Fruit fly (Drosophila melanogaster) whole organism, embryonic: ENCODE measurements around the gene brv3.
A peak's percentile ranks its signal among the peaks of the same experiment; 100 is the strongest.

Source experiments
- Antp ChIP-seq: fragments of 200-800 bp; sonication (Bioruptor generic); optimal IDR thresholded peaks from 3 replicates; lab custom pipeline; 2016; ENCODE audit warnings: missing biosample characterization, missing genetic modification characterization
- Asciz ChIP-seq: fragments of 200-800 bp; sonication (Bioruptor generic); optimal IDR thresholded peaks from 2 replicates; lab custom pipeline; 2017; ENCODE audit warnings: missing biosample characterization, mild to moderate bottlenecking, missing genetic modification characterization, missing genetic modification reagents
- Awh ChIP-seq: fragments of 200-800 bp; sonication (Bioruptor generic); IDR thresholded peaks from 2 replicates; pipeline ENCODE4, ENCODE4 v1.3.6; 2022; ENCODE audit warnings: missing biosample characterization, missing genetic modification characterization
- BEAF-32 ChIP-seq: fragments of 200-800 bp; sonication (Bioruptor generic); optimal IDR thresholded peaks from 3 replicates; lab custom pipeline; 2017; ENCODE audit warnings: missing biosample characterization, missing genetic modification characterization, mild to moderate bottlenecking, moderate library complexity, missing genetic modification reagents
- BtbVII ChIP-seq: fragments of 200-800 bp; sonication (Bioruptor generic); optimal IDR thresholded peaks from 3 replicates; lab custom pipeline; 2017; ENCODE audit warnings: missing biosample characterization, mild to moderate bottlenecking, missing genetic modification characterization
- CG10147 ChIP-seq: fragments of 200-800 bp; sonication (Bioruptor generic); optimal IDR thresholded peaks from 2 replicates; lab custom pipeline; 2019; ENCODE audit warnings: missing biosample characterization, mild to moderate bottlenecking, missing genetic modification characterization, moderate library complexity
- CG11723 ChIP-seq: fragments of 200-800 bp; sonication (Bioruptor generic); optimal IDR thresholded peaks from 2 replicates; lab custom pipeline; 2017; ENCODE audit warnings: missing biosample characterization, mild to moderate bottlenecking, missing genetic modification characterization
- CG12219 ChIP-seq: fragments of 200-800 bp; sonication (Bioruptor generic); optimal IDR thresholded peaks from 3 replicates; lab custom pipeline; 2018; ENCODE audit warnings: missing biosample characterization, mild to moderate bottlenecking, missing genetic modification characterization
- CG12391 ChIP-seq: fragments of 200-800 bp; sonication (Bioruptor generic); optimal IDR thresholded peaks from 3 replicates; lab custom pipeline; 2018; ENCODE audit warnings: missing biosample characterization, mild to moderate bottlenecking, missing genetic modification characterization, moderate library complexity
- CG13424 ChIP-seq: fragments of 200-800 bp; sonication (Bioruptor generic); optimal IDR thresholded peaks from 2 replicates; lab custom pipeline; 2019; ENCODE audit warnings: missing biosample characterization, mild to moderate bottlenecking, missing genetic modification characterization, moderate library complexity
- CG14050 ChIP-seq: fragments of 200-800 bp; sonication (Bioruptor generic); IDR thresholded peaks from 3 replicates; pipeline ENCODE4 v1.3.6; 2022; ENCODE audit warnings: missing biosample characterization, missing genetic modification characterization
- CG15073 ChIP-seq: fragments of 200-800 bp; sonication (Bioruptor generic); optimal IDR thresholded peaks from 2 replicates; lab custom pipeline; 2016; ENCODE audit warnings: missing biosample characterization, missing genetic modification characterization
- CG15514 ChIP-seq: fragments of 200-800 bp; sonication (Bioruptor generic); optimal IDR thresholded peaks from 3 replicates; lab custom pipeline; 2017; ENCODE audit warnings: missing biosample characterization, missing genetic modification characterization, mild to moderate bottlenecking, moderate library complexity, missing genetic modification reagents
- CG17328 ChIP-seq: fragments of 200-800 bp; sonication (Bioruptor generic); IDR thresholded peaks from 2 replicates; pipeline ENCODE4 v1.3.6; 2022; ENCODE audit warnings: missing biosample characterization, missing genetic modification characterization
- CG17912 ChIP-seq: fragments of 200-800 bp; sonication (Bioruptor generic); optimal IDR thresholded peaks from 2 replicates; lab custom pipeline; 2018; ENCODE audit warnings: missing biosample characterization, mild to moderate bottlenecking, missing genetic modification characterization
- CG2889 ChIP-seq: fragments of 200-800 bp; sonication (Bioruptor generic); IDR thresholded peaks from 3 replicates; pipeline ENCODE4 v1.3.6; 2022; ENCODE audit warnings: missing biosample characterization, missing genetic modification characterization
- CG31224 ChIP-seq: fragments of 200-800 bp; sonication (Bioruptor generic); IDR thresholded peaks from 2 replicates; pipeline ENCODE4 v1.3.6; 2022; ENCODE audit warnings: missing biosample characterization, missing genetic modification characterization
- CG3995 ChIP-seq: fragments of 200-800 bp; sonication (Bioruptor generic); optimal IDR thresholded peaks from 3 replicates; lab custom pipeline; 2016; ENCODE audit warnings: missing biosample characterization, missing genetic modification characterization
- CG4707 ChIP-seq: fragments of 200-800 bp; sonication (Bioruptor generic); optimal IDR thresholded peaks from 2 replicates; lab custom pipeline; 2018; ENCODE audit warnings: missing biosample characterization, mild to moderate bottlenecking, missing genetic modification characterization, moderate library complexity
- CG7839 ChIP-seq: fragments of 200-800 bp; sonication (Bioruptor generic); optimal IDR thresholded peaks from 3 replicates; lab custom pipeline; 2018; ENCODE audit warnings: missing biosample characterization, mild to moderate bottlenecking, missing genetic modification characterization, moderate library complexity
- CG8388 ChIP-seq: fragments of 200-800 bp; sonication (Bioruptor generic); optimal IDR thresholded peaks from 2 replicates; lab custom pipeline; 2019; ENCODE audit warnings: missing biosample characterization, mild to moderate bottlenecking, missing genetic modification characterization, moderate library complexity
- CG8924 ChIP-seq: fragments of 200-800 bp; optimal IDR thresholded peaks from 3 replicates; lab custom pipeline; 2019; ENCODE audit warnings: missing biosample characterization, mild to moderate bottlenecking, missing genetic modification characterization, moderate library complexity
- H15 ChIP-seq: fragments of 200-800 bp; sonication (Bioruptor generic); IDR thresholded peaks from 3 replicates; pipeline ENCODE4 v1.3.6; 2022; ENCODE audit warnings: missing biosample characterization, missing genetic modification characterization
- Nf-YA ChIP-seq: fragments of 200-800 bp; sonication (Bioruptor generic); IDR thresholded peaks from 2 replicates; pipeline ENCODE4 v1.3.6; 2022; ENCODE audit warnings: missing biosample characterization, missing genetic modification characterization
- Pdp1 ChIP-seq, 2 experiments: fragments of 200-800 bp; sonication (Bioruptor generic); optimal IDR thresholded peaks; 3 replicates each; lab custom pipeline; 2016; ENCODE audit warnings: missing biosample characterization in 2 of 2, missing genetic modification characterization in 2 of 2, mild to moderate bottlenecking in 1 of 2, moderate library complexity in 1 of 2
- Sox100B ChIP-seq: fragments of 200-800 bp; sonication (Bioruptor generic); optimal IDR thresholded peaks from 3 replicates; lab custom pipeline; 2018; ENCODE audit warnings: missing biosample characterization, mild to moderate bottlenecking, missing genetic modification characterization
- Sry-β ChIP-seq: fragments of 200-800 bp; sonication (Bioruptor generic); optimal IDR thresholded peaks from 2 replicates; lab custom pipeline; 2018; ENCODE audit warnings: missing biosample characterization, mild to moderate bottlenecking, missing genetic modification characterization, moderate library complexity
- aop ChIP-seq: fragments of 200-800 bp; sonication (Bioruptor generic); IDR thresholded peaks from 2 replicates; pipeline ENCODE4 v1.3.6; 2022; ENCODE audit warnings: missing biosample characterization, missing genetic modification characterization
- corto ChIP-seq: fragments of 200-800 bp; sonication (Bioruptor generic); optimal IDR thresholded peaks from 2 replicates; lab custom pipeline; 2016; ENCODE audit warnings: missing biosample characterization, mild to moderate bottlenecking, missing genetic modification characterization, moderate library complexity
- cwo ChIP-seq: fragments of 200-800 bp; sonication (Bioruptor generic); optimal IDR thresholded peaks from 3 replicates; lab custom pipeline; 2017; ENCODE audit warnings: missing biosample characterization, missing genetic modification characterization, mild to moderate bottlenecking, moderate library complexity, missing genetic modification reagents
- eve ChIP-seq, 2 experiments: fragments of >200 bp; optimal IDR thresholded peaks; 2 replicates each; lab custom pipeline; 2017; ENCODE audit warnings: missing biosample characterization in 2 of 2, missing genetic modification characterization in 2 of 2
- gt ChIP-seq: fragments of 200-800 bp; sonication (Bioruptor generic); IDR thresholded peaks from 2 replicates; pipeline ENCODE4 v1.3.6; 2022; ENCODE audit warnings: missing biosample characterization, missing genetic modification characterization
- lab ChIP-seq: fragments of 200-800 bp; sonication (Bioruptor generic); optimal IDR thresholded peaks from 3 replicates; lab custom pipeline; 2017; ENCODE audit warnings: missing biosample characterization, missing genetic modification characterization, mild to moderate bottlenecking, moderate library complexity, missing genetic modification reagents
- nom ChIP-seq: fragments of 200-800 bp; sonication (Bioruptor generic); optimal IDR thresholded peaks from 2 replicates; lab custom pipeline; 2017; ENCODE audit warnings: missing biosample characterization, missing genetic modification characterization, mild to moderate bottlenecking, moderate library complexity, missing genetic modification reagents
- row ChIP-seq: fragments of 200-800 bp; sonication (Bioruptor generic); IDR thresholded peaks from 3 replicates; pipeline ENCODE4 v1.3.6; 2022; ENCODE audit warnings: missing biosample characterization, missing genetic modification characterization
- sc ChIP-seq, 3 experiments: fragments of >200 bp in 2 of 3; fragments of 200-800 bp in 1 of 3; sonication (Bioruptor generic) in 1 of 3; optimal IDR thresholded peaks; 2 replicates in 2 of 3; 3 replicates in 1 of 3; lab custom pipeline; 2017; ENCODE audit warnings: mild to moderate bottlenecking in 1 of 3, missing biosample characterization in 1 of 3, missing genetic modification characterization in 1 of 3, missing genetic modification reagents in 1 of 3
- sens ChIP-seq: fragments of 200-800 bp; sonication (Bioruptor generic); peaks from one replicate; lab custom pipeline; 2016; ENCODE audit warnings: missing biosample characterization, missing genetic modification characterization
- sqz ChIP-seq: fragments of 200-800 bp; sonication (Bioruptor generic); optimal IDR thresholded peaks from 3 replicates; lab custom pipeline; 2018; ENCODE audit warnings: missing biosample characterization, mild to moderate bottlenecking, missing genetic modification characterization
- vvl ChIP-seq: fragments of 200-800 bp; sonication (Bioruptor generic); IDR thresholded peaks from 2 replicates; pipeline ENCODE4 v1.3.6; 2022; ENCODE audit warnings: missing biosample characterization, missing genetic modification characterization

Gene brv3

dm6 chrX:2653533-2654296 is 29.3 kb upstream of the brv3 start (continued):
- TF ChIP-seq CG15514 (GFP tag; lab: Kevin White, UChicago) (peak; percentile 0), lab (GFP tag; lab: Kevin White, UChicago) (peak; percentile 28), vvl (peak; percentile 40; the same call in 1 of the 2 replicates), sqz (GFP tag; lab: Kevin White, UChicago) (peak; percentile 12), CG17328 (GFP tag; lab: Robert Waterston, UW) (no peak), Sox100B (GFP tag; lab: Kevin White, UChicago) (peak; percentile 11), cwo (GFP tag; lab: Kevin White, UChicago) (peak; percentile 90), CG7839 (tag; lab: Kevin White, UChicago) (no peak), CG8924 (tag; lab: Kevin White, UChicago) (no peak), CG2889 (GFP tag; lab: Robert Waterston, UW) (no peak), BtbVII (GFP tag; lab: Kevin White, UChicago) (peak; percentile 32), aop (GFP tag; lab: Robert Waterston, UW) (no peak), Asciz (GFP tag; lab: Kevin White, UChicago) (peak; percentile 59), CG15073 (GFP tag; lab: Kevin White, UChicago) (no peak), Antp (GFP tag; lab: Kevin White, UChicago) (no peak), Pdp1 (GFP tag; optimal IDR thresholded peaks at IDR 0.05; lab: Kevin White, UChicago) (peak in 1 of 2 experiments; percentile 64), CG4707 (GFP tag; lab: Kevin White, UChicago) (peak; percentile 27), CG10147 (peak; percentile 8), CG3995 (GFP tag; lab: Kevin White, UChicago) (no peak), nom (no peak), Sry-β (peak; percentile 5), CG12219 (peak; percentile 24), Nf-YA (GFP tag; lab: Robert Waterston, UW) (no peak), CG11723 (GFP tag; lab: Kevin White, UChicago) (peak; percentile 23), corto (GFP tag; lab: Kevin White, UChicago) (no peak), Awh (GFP tag; lab: Robert Waterston, UW) (no peak), eve (GFP tag; optimal IDR thresholded peaks at IDR 0.05; lab: Kevin White, UChicago) (peak in 1 of 2 experiments; percentile 72), CG17912 (GFP tag; lab: Kevin White, UChicago) (peak; percentile 2), CG31224 (GFP tag; lab: Robert Waterston, UW) (no peak), sc (optimal IDR thresholded peaks at IDR 0.05; lab: Kevin White, UChicago) (no peak), sc (GFP tag; optimal IDR thresholded peaks at IDR 0.05; lab: Kevin White, UChicago) (no peak), CG13424 (peak; percentile 15), sens (GFP tag; lab: Kevin White, UChicago) (peak; percentile 82), row (no peak), H15 (GFP tag; lab: Robert Waterston, UW) (no peak), CG8388 (GFP tag; lab: Kevin White, UChicago) (no peak), CG14050 (GFP tag; lab: Robert Waterston, UW) (no peak), gt (GFP tag; lab: Robert Waterston, UW) (no peak), CG12391 (tag; lab: Kevin White, UChicago) (no peak), BEAF-32 (GFP tag; lab: Kevin White, UChicago) (no peak)
